Worm (Caenorhabditis elegans) whole organism, young adult: ENCODE data around the gene srxa-16.

Experiments used
- B0261.1 ChIP-seq: sonication (generic microtip); optimal IDR thresholded peaks from 2 replicates; lab custom pipeline; 2016; ENCODE audit warnings: mild to moderate bottlenecking, missing genetic modification characterization, moderate library complexity, missing compliant biosample characterization
- F22D6.2 ChIP-seq: sonication (generic microtip); optimal IDR thresholded peaks from 2 replicates; lab custom pipeline; 2016; ENCODE audit warnings: mild to moderate bottlenecking, missing genetic modification characterization, missing compliant biosample characterization
- F39B2.1 ChIP-seq: fragments of 200-800 bp; sonication (Bioruptor generic); IDR thresholded peaks from 2 replicates; pipeline ENCODE4 v1.3.6; 2022; ENCODE audit warnings: missing genetic modification reagents, missing genetic modification characterization, missing compliant biosample characterization
- Y53F4B.3 ChIP-seq: fragments of 200-800 bp; sonication (Bioruptor generic); IDR thresholded peaks from 2 replicates; pipeline ENCODE4 v1.3.6; 2022; ENCODE audit warnings: missing genetic modification reagents, missing genetic modification characterization, missing compliant biosample characterization
- ZK185.1 ChIP-seq: sonication (generic microtip); optimal IDR thresholded peaks from 2 replicates; lab custom pipeline; 2016; ENCODE audit warnings: mild to moderate bottlenecking, missing genetic modification characterization, missing compliant biosample characterization; ENCODE audit not compliant: poor library complexity, severe bottlenecking
- aptf-2 ChIP-seq: fragments of 200-800 bp; sonication (Bioruptor generic); conservative IDR thresholded peaks from 2 replicates; pipeline ENCODE4 v1.3.6; 2022; ENCODE audit warnings: missing genetic modification reagents, missing genetic modification characterization, missing compliant biosample characterization
- attf-6 ChIP-seq: fragments of 200-800 bp; sonication (Bioruptor generic); IDR thresholded peaks from 2 replicates; pipeline ENCODE4 v1.3.6; 2022; ENCODE audit warnings: missing genetic modification reagents, missing genetic modification characterization, missing compliant biosample characterization
- cebp-2 ChIP-seq: fragments of 200-800 bp; sonication (Bioruptor generic); IDR thresholded peaks from 2 replicates; pipeline ENCODE4 v1.3.6; 2022; ENCODE audit warnings: missing genetic modification characterization, missing compliant biosample characterization
- ceh-27 ChIP-seq: fragments of 200-800 bp; sonication (Bioruptor generic); optimal IDR thresholded peaks from 2 replicates; lab custom pipeline; 2018; ENCODE audit warnings: mild to moderate bottlenecking, missing genetic modification characterization, moderate library complexity, missing compliant biosample characterization
- ceh-91 ChIP-seq: fragments of 200-800 bp; sonication (Bioruptor generic); IDR thresholded peaks from 2 replicates; pipeline ENCODE4 v1.3.6; 2022; ENCODE audit warnings: missing genetic modification reagents, missing genetic modification characterization, missing compliant biosample characterization
- chd-7 ChIP-seq: sonication (generic microtip); optimal IDR thresholded peaks from 2 replicates; lab custom pipeline; 2016; ENCODE audit warnings: mild to moderate bottlenecking, missing genetic modification characterization, moderate library complexity, missing compliant biosample characterization
- die-1 ChIP-seq: sonication (generic microtip); optimal IDR thresholded peaks from 2 replicates; lab custom pipeline; 2016; ENCODE audit warnings: missing genotype, mild to moderate bottlenecking, missing genetic modification characterization, missing compliant biosample characterization
- dpff-1 ChIP-seq: sonication (generic microtip); optimal IDR thresholded peaks from 2 replicates; lab custom pipeline; 2017; ENCODE audit warnings: mild to moderate bottlenecking, missing genetic modification characterization, missing compliant biosample characterization
- dpl-1 ChIP-seq: fragments of 150-350 bp; optimal IDR thresholded peaks from 2 replicates; lab custom pipeline; 2014; ENCODE audit warnings: missing biosample characterization, missing genetic modification reagents, missing genetic modification characterization
- ets-4 ChIP-seq: fragments of 200-800 bp; sonication (Bioruptor generic); optimal IDR thresholded peaks from 2 replicates; lab custom pipeline; 2018; ENCODE audit warnings: mild to moderate bottlenecking, missing genetic modification characterization, missing compliant biosample characterization
- him-1 ChIP-seq: sonication (generic microtip); optimal IDR thresholded peaks from 2 replicates; lab custom pipeline; 2016; ENCODE audit warnings: missing genotype, missing genetic modification reagents, missing genetic modification characterization, missing compliant biosample characterization
- lag-1 ChIP-seq: fragments of 200-800 bp; sonication (Bioruptor generic); IDR thresholded peaks from 2 replicates; pipeline ENCODE4 v1.3.6; 2022; ENCODE audit warnings: missing genetic modification reagents, missing genetic modification characterization, missing compliant biosample characterization
- let-526 ChIP-seq: fragments of 200-800 bp; sonication (Bioruptor generic); IDR thresholded peaks from 2 replicates; pipeline ENCODE4 v1.3.6; 2022; ENCODE audit warnings: missing genetic modification reagents, missing genetic modification characterization, missing compliant biosample characterization
- lin-54 ChIP-seq: fragments of 200-800 bp; sonication (Bioruptor generic); optimal IDR thresholded peaks from 2 replicates; lab custom pipeline; 2018; ENCODE audit warnings: mild to moderate bottlenecking, missing genetic modification characterization, missing compliant biosample characterization
- madf-10 ChIP-seq: sonication (generic microtip); optimal IDR thresholded peaks from 2 replicates; lab custom pipeline; 2016; ENCODE audit warnings: mild to moderate bottlenecking, missing genetic modification characterization, missing compliant biosample characterization
- madf-6 ChIP-seq: fragments of 200-800 bp; sonication (Bioruptor generic); IDR thresholded peaks from 2 replicates; pipeline ENCODE4 v1.3.6; 2022; ENCODE audit warnings: missing genetic modification reagents, missing genetic modification characterization, missing compliant biosample characterization
- mes-4 ChIP-seq: sonication (generic microtip); optimal IDR thresholded peaks from 2 replicates; lab custom pipeline; 2016; ENCODE audit warnings: missing genotype, missing genetic modification characterization, missing compliant biosample characterization
- nfya-1 ChIP-seq: sonication (generic microtip); optimal IDR thresholded peaks from 2 replicates; lab custom pipeline; 2017; ENCODE audit warnings: antibody characterized with exemption, missing compliant biosample characterization, missing genetic modification characterization, borderline replicate concordance; ENCODE audit not compliant: insufficient read depth
- nfya-2 ChIP-seq: fragments of 200-800 bp; sonication (Bioruptor generic); IDR thresholded peaks from 2 replicates; pipeline ENCODE4 v1.3.6; 2022; ENCODE audit warnings: missing genetic modification reagents, missing genetic modification characterization, missing compliant biosample characterization
- nhr-27 ChIP-seq: fragments of 200-800 bp; sonication (Bioruptor generic); optimal IDR thresholded peaks from 2 replicates; lab custom pipeline; 2018; ENCODE audit warnings: mild to moderate bottlenecking, missing genetic modification characterization, moderate library complexity, missing compliant biosample characterization
- nhr-80 ChIP-seq: sonication (generic microtip); optimal IDR thresholded peaks from 2 replicates; lab custom pipeline; 2016; ENCODE audit warnings: missing genetic modification characterization, missing compliant biosample characterization
- nhr-90 ChIP-seq: sonication (generic microtip); optimal IDR thresholded peaks from 2 replicates; lab custom pipeline; 2016; ENCODE audit warnings: missing genotype, mild to moderate bottlenecking, missing genetic modification characterization, missing compliant biosample characterization
- sdz-38 ChIP-seq: sonication (generic microtip); optimal IDR thresholded peaks from 2 replicates; lab custom pipeline; 2016; ENCODE audit warnings: missing genotype, missing genetic modification characterization, missing compliant biosample characterization
- sea-2 ChIP-seq: fragments of 200-800 bp; sonication (Bioruptor generic); IDR thresholded peaks from 2 replicates; pipeline ENCODE4 v1.3.6; 2022; ENCODE audit warnings: missing genetic modification characterization, missing compliant biosample characterization
- snpc-1.3 ChIP-seq: sonication (generic microtip); optimal IDR thresholded peaks from 2 replicates; lab custom pipeline; 2017; ENCODE audit warnings: missing genetic modification characterization, mild to moderate bottlenecking, missing compliant biosample characterization, antibody characterized with exemption, moderate library complexity, missing genotype, missing genetic modification reagents; ENCODE audit not compliant: insufficient read depth
- somi-1 ChIP-seq: fragments of 200-800 bp; sonication (Bioruptor generic); optimal IDR thresholded peaks from 2 replicates; lab custom pipeline; 2018; ENCODE audit warnings: mild to moderate bottlenecking, missing genetic modification characterization, missing compliant biosample characterization
- ztf-22 ChIP-seq: fragments of 200-800 bp; sonication (Bioruptor generic); optimal IDR thresholded peaks from 2 replicates; lab custom pipeline; 2018; ENCODE audit warnings: mild to moderate bottlenecking, missing genetic modification characterization, moderate library complexity, missing compliant biosample characterization
- ztf-26 ChIP-seq: sonication (generic microtip); optimal IDR thresholded peaks from 2 replicates; lab custom pipeline; 2017; ENCODE audit warnings: missing genetic modification characterization, missing compliant biosample characterization
- ztf-28 ChIP-seq: fragments of 200-800 bp; sonication (Bioruptor generic); IDR thresholded peaks from 2 replicates; pipeline ENCODE4 v1.3.6; 2022; ENCODE audit warnings: missing genetic modification reagents, missing genetic modification characterization, missing compliant biosample characterization
- ztf-3 ChIP-seq: fragments of 200-800 bp; sonication (Bioruptor generic); optimal IDR thresholded peaks from 2 replicates; lab custom pipeline; 2018; ENCODE audit warnings: mild to moderate bottlenecking, missing genetic modification characterization, missing compliant biosample characterization
- ztf-6 ChIP-seq: fragments of 200-800 bp; sonication (Bioruptor generic); IDR thresholded peaks from 2 replicates; pipeline ENCODE4 v1.3.6; 2022; ENCODE audit warnings: missing genetic modification reagents, missing genetic modification characterization, missing compliant biosample characterization

Gene srxa-16

DNA sequence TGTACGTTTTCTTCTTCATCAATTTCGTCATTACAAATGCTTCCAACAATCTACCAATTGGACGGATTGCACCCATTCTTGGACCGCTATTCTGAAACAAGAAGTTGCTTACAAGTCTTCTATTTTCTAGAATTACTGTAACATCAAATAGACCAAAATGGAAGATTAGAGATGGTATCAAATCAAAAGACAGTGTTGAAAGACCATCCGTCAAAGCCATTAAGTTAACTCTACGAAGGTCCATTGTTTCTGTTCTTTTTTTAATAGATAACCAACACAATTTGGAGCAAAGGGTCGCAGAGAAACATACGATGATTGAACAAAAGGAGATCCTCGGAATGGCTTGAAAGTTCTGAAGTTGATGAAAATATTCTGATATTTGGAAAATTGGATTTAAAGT, 30.9 kb upstream of the srxa-16 start:
- TF ChIP-seq dpff-1 (tag; lab: Kevin White, UChicago) (no peak), madf-10 (tag; lab: Kevin White, UChicago) (no peak), Y53F4B.3 (GFP tag; lab: Robert Waterston, UW) (no peak), mes-4 (no peak), snpc-1.3 (tag; lab: Kevin White, UChicago) (no peak), lag-1 (no peak), B0261.1 (tag; lab: Kevin White, UChicago) (no peak), madf-6 (GFP tag; lab: Robert Waterston, UW) (no peak), let-526 (GFP tag; lab: Robert Waterston, UW) (no peak)

DNA sequence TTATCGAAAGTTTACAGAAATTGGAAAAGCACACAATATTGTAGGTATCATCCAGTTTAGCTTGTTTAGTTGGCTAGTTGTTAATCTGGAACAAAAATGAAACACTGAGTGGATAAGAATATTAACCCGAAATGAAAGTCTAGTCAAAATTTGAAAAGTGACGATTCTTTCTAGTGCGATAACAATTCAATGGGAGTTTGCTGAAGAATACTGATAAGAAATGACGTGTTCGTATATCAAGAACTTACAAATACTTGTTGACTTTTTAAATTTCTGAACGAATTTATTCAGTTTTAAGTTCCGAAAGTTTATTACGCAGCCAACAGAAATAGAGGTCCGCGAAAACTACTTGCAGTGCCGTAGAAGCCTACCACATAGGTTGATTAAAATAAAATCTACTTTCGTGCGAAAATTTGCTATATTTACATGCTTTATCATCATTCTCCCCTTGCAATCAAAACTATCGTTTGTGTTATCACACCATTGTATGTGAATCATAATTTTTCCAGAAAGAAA, 29.0 kb upstream of the srxa-16 start, which contains the start of gene fbxa-88:
Gene fbxa-88, minus strand, starts transcription at position 51 of the 516 bp plus-strand sequence.
- TF ChIP-seq chd-7, result no peak
- TF ChIP-seq ztf-28 (GFP tag; lab: Robert Waterston, UW), result no peak
- TF ChIP-seq nhr-80 (tag; lab: Kevin White, UChicago), result peak; percentile 61
- TF ChIP-seq nfya-1 (tag; lab: Kevin White, UChicago), result no peak
- TF ChIP-seq attf-6 (GFP tag; lab: Robert Waterston, UW), result no peak

DNA sequence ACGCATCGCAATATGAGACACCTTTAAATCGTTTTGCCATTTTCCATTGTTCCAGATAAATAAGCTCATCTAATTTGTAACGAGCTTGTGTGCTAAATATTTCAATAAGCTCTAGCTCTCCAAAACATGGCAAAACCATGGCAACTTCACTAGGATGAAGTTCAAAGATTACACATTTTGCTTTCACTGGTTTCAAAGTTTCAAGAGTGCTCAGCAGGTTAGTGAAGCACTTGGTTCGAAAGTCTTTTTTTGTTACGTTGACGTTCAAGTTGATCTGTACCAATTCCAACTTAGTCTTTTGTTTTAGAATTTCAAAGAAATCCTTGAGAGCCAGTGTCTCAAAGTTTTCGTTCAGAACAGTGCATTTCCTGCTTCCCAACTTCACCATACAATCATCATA, 28.2 kb upstream of the srxa-16 start, which contains the start of gene fbxa-18:
Gene fbxa-18, plus strand, starts transcription at position 301 of the 400 bp plus-strand sequence.
- TF ChIP-seq ztf-3 (no peak), nhr-27 (tag; lab: Kevin White, UChicago) (no peak), aptf-2 (GFP tag; lab: Robert Waterston, UW) (no peak), let-526 (GFP tag; lab: Robert Waterston, UW) (no peak), sdz-38 (tag; lab: Kevin White, UChicago) (no peak), ceh-27 (no peak), lin-54 (no peak)

DNA sequence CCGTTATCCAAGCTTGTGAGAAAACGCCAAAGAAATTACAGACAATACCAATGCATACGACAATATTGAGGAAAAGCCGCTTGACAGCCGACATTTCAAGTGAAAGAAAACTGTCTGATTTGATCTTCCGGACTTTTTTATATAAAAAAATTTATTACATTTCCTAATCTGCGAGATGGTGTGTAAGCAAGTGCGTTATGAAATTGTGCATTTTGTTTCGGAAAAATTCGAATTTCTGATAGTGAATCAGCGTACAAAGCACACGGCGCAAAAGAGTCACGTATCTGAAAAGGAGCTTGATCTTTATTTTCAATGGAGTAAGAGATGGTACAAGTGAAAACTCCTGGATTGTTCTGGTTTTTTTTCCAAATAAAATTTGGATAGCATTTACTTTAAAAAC, 26.9 kb upstream of the srxa-16 start, which contains the start of gene clc-32:
Gene clc-32, minus strand, starts transcription at position 101 of the 400 bp plus-strand sequence.
- TF ChIP-seq nhr-90 (tag; lab: Kevin White, UChicago) (no peak), nfya-2 (no peak), F22D6.2 (no peak), lag-1 (no peak), ceh-91 (GFP tag; lab: Robert Waterston, UW) (no peak), ztf-22 (no peak), sea-2 (GFP tag; lab: Robert Waterston, UW) (no peak), dpl-1 (GFP tag; lab: Kevin White, UChicago) (no peak), ztf-6 (no peak), ztf-26 (no peak), let-526 (GFP tag; lab: Robert Waterston, UW) (no peak), ets-4 (GFP tag; lab: Kevin White, UChicago) (no peak), ZK185.1 (tag; lab: Kevin White, UChicago) (no peak), him-1 (tag; lab: Kevin White, UChicago) (no peak), die-1 (tag; lab: Kevin White, UChicago) (no peak), somi-1 (GFP tag; lab: Kevin White, UChicago) (no peak), F39B2.1 (GFP tag; lab: Robert Waterston, UW) (no peak), cebp-2 (no peak)
